Fruit fly (Drosophila melanogaster) whole organism, larva: ENCODE measurements around the gene Ufd1.
A peak's percentile ranks its signal among the peaks of the same experiment; 100 is the strongest.
"Not testable (repeated sequence)": the region's sequence is repeated elsewhere in the genome, so short reads cannot be mapped to it uniquely, and the experiment has no call there.

Experiments
- noc ChIP-seq: fragments of 200-800 bp; sonication (Bioruptor generic); optimal IDR thresholded peaks from 3 replicates; lab custom pipeline; 2019; ENCODE audit warnings: missing biosample characterization, mild to moderate bottlenecking, missing genetic modification characterization, moderate library complexity

Ufd1 gene

DNA sequence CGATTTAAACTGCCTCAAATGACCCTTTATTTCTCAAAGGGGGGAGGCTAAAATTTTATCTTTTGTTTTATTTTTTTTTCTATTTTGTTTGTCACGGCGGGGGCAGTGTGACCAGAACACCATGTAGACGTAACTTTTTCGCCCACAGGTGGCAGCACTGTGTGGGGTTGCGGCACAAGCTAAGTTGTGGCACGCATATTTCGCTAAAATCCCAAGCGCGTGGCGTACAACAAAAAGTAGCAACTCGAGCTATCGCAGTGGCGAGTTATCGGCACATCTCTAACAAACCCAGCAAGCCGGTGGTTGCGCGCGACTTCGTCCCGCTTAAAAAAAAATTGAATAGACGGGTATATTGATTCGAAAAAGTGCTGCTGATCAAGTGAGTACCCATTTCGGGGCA is at the start of gene Ufd1, which contains the start of gene NaPi-III:
Gene Ufd1 (minus strand): TSS at position 129 of the 400 bp plus-strand sequence.
Gene NaPi-III (plus strand): TSS at position 261 of the 400 bp plus-strand sequence.
- TF ChIP-seq noc (tag; lab: Kevin White, UChicago), result peak; percentile 22

DNA sequence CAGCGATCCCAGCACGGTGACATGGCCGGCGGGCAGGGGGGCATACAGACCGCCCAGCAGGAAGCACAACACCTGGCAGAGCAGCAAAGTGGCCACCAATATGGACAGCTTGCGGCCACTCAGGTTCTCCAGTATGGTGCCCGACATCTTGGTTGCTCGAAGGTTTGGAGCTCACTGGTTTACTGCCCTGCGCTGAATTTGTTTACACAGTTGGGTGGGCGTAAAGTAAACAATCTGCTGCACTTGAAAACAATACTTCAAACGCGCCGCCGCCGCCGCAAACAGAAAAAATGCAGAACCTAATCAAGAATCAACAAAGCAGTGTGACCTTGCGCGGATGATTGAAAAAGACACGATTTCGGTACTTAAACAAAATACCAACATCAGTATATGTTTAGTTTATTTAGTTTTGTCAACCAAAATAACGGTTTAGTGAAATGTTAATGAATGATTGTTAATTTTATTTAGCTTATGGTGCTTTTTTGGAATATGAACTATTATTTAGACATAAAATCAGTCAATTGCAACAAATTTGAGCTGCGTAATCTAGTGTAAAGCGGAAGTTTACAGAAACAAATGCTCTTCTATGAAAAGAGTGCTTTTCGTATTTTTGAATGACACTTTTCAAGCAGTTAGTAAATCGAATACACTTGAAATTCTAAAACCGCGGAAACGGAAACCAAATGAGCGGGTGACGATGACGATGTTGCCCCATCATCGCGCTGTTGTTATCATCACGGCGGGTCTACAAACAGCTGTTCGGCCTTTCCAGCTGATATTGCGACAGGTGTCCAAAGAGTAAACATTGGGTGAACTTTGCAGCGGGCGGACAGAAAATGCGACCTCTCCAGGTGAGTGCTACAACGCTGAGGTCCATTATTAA is 46.5 kb upstream of the Ufd1 start, which contains the start of the genes wls and Adck5:
Gene wls (minus strand): TSS at position 327 of the 883 bp plus-strand sequence.
Gene Adck5 (plus strand): TSS at position 519 of the 883 bp plus-strand sequence.
- no peak for TF ChIP-seq noc (tag; lab: Kevin White, UChicago)

DNA sequence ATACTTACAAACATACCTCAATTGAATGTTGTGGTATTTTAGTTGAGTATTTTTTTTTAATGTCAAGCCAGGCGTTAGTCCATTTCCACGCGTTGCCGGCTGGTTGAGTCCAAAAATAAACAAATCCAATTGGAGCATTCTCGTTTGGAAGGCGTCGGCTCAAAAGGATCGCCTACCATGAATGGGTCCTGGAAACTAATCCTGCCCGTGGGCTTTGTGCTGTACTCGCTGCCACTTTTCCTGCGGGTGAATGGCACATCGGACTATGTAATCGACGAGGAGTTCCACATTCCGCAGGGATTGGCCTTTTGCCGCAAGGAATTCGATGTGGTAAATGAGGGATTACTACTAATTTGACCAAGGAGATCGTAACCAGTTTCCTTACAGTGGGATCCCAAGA is 41.9 kb upstream of the Ufd1 start, which contains the start of gene Alg10:
Gene Alg10 (plus strand): TSS at position 73 of the 400 bp plus-strand sequence.
- TF ChIP-seq noc (tag; lab: Kevin White, UChicago), result no peak

- no peak for TF ChIP-seq noc (tag; lab: Kevin White, UChicago)
These were observed 32.4 kb upstream of the Ufd1 start for dm6 chr3L:11155380-11155779.

- no peak for TF ChIP-seq noc (tag; lab: Kevin White, UChicago)
These were observed 27.8 kb upstream of the Ufd1 start, which contains the start of gene CG6216 for dm6 chr3L:11150735-11151287. TSS of gene CG6216 (minus strand) at chr3L:11150785.

dm6 chr3L:11148478-11149251 is 25.6 kb upstream of the Ufd1 start:
- peak; percentile 38 for TF ChIP-seq noc (tag; lab: Kevin White, UChicago)

DNA sequence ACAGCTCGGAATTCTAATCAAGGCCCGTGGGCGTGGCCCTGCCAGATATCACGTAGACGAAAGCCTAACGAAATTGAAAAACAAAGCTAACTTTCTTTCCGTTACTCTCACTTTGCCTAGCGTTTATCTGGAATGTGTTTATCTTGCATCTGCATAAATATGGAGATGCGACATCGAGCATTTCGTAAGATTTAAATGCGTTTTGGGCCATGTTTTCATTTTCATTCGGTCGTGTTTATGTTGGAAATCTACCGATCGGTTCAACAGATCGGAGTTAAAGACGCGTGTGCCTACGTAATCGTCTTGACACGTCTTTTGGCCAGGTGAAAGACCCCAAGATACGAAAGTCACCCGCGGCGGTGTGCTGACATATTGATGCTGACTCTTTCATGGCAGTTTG is 24.7 kb upstream of the Ufd1 start:
- no peak for TF ChIP-seq noc (tag; lab: Kevin White, UChicago)

- TF ChIP-seq noc (tag; lab: Kevin White, UChicago), result no peak
These were observed 22.0 kb upstream of the Ufd1 start for dm6 chr3L:11145065-11145464.

- no peak for TF ChIP-seq noc (tag; lab: Kevin White, UChicago)
These were observed 15.8 kb upstream of the Ufd1 start for dm6 chr3L:11138862-11139261.

- TF ChIP-seq noc (tag; lab: Kevin White, UChicago), result no peak
These were observed 13.3 kb upstream of the Ufd1 start for dm6 chr3L:11136349-11136748.

DNA sequence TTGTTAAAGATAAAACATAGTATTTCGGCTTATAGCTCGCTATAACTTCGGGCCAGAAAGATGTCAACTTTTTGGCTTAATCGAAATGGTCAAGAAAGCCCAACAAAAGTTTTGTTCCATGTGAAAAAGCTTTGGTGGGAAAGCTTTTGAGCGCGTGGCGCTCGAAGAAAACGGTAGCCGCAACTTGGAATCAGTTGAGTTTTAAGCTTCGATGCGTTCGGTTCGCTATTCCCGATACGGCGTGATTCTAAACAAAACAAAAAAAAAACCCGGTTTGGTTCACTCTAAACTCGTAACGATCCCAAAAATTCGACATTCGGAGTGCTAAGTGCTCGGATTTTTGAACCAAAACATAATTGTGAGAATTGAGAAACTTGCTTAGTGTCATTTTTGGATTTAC is 12.8 kb upstream of the Ufd1 start, which contains the start of gene IRSp53:
Gene IRSp53 (plus strand): TSS at position 204 of the 400 bp plus-strand sequence.
- no peak for TF ChIP-seq noc (tag; lab: Kevin White, UChicago)

DNA sequence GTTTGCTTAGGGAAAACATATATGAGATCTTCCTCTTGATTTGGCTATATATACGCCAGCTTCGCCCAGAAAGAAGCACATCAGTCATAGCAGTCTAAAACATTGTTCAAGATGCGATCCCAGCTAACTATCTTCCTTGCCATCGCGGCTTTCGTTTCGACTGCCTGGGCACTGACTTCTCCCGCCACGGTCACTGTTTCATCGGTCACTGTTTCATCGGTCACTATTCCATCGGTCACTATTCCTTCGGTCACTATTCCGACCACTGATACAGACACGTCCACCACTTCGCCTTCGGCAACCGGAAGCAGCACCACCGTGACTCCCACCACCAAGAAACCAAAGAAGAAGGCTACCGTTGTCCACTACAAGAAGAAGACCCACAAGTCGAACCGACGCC is 11.9 kb upstream of the Ufd1 start, which contains the start of gene CG14143:
Gene CG14143 (plus strand): TSS at position 102 of the 400 bp plus-strand sequence.
- TF ChIP-seq noc (tag; lab: Kevin White, UChicago), result not testable (repeated sequence)

- not testable (repeated sequence) for TF ChIP-seq noc (tag; lab: Kevin White, UChicago)
These were observed 9.0 kb upstream of the Ufd1 start, which contains the start of gene CG32074 for dm6 chr3L:11132055-11132454. TSS of gene CG32074 (minus strand) at chr3L:11132322.

DNA sequence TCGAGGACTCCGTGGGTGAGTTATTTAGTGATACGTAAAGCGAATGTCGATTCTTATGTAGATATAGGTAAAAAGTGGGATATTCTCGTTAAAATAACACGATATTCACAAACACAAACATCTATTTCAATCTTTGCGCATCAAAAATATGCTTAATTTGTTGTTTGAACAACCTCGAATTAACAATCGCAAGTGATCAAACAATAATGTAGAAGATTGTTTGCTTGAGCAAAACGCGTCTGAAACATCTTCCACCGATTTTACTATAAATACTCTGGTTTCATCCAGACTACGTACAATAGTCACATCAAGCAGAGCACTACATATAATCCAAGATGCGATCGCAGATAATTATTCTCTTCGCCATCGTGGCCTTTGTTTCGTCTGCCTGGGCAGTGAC is 7.5 kb upstream of the Ufd1 start, which contains the start of gene nol:
Gene nol (plus strand): TSS at position 301 of the 400 bp plus-strand sequence.
- TF ChIP-seq noc (tag; lab: Kevin White, UChicago), result no peak
